Worm (Caenorhabditis elegans): ENCODE measurements around the gene ufm-1.

DNA sequence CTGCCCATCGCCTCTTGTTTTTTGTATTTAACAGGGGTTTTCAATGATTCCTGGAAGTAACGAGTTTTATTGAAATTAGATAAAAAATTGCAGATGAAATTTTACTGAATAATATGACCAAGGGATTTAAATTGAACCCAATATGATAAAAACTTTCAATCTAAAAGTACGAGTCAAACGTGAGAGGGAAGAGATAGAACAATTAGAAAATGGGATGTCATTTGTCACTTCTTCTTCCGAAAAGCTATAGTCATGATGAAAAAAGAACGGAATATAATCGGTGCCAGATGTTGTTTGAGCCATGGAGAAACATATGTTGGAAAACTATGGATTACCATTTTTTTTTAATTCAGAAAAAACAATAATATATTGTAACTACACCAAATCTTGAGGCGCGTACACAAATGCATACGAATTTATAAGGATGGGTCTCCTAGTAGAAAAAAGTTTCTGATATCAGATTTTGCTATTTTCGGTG, 20.1 kb downstream of the ufm-1 start, which contains the start of gene sup-18:
- TF ChIP-seq ref-1 (GFP tag; conservative IDR thresholded peaks at IDR 0.05) = no peak
- no peak for TF ChIP-seq flt-1 (GFP tag; IDR thresholded peaks at IDR 0.05)
- no peak for TF ChIP-seq tab-1 (GFP tag; IDR thresholded peaks at IDR 0.05)
- no peak for TF ChIP-seq ztf-29 (GFP tag; IDR thresholded peaks at IDR 0.05)
- no peak for TF ChIP-seq cog-1 (tag; optimal IDR thresholded peaks at IDR 0.05)
- TF ChIP-seq med-1 (GFP tag; optimal IDR thresholded peaks at IDR 0.05; ENCODE audit: insufficient read depth) = no peak
- no peak for TF ChIP-seq klf-2 (GFP tag; conservative IDR thresholded peaks at IDR 0.05)
- TF ChIP-seq ztf-23 (GFP tag; IDR thresholded peaks at IDR 0.05) = no peak

Data from whole organism, midembryonic.